Fruit fly (Drosophila melanogaster) S2 (cell line): ENCODE measurements around the gene CG44303.

ENCODE experiments used
- CG8478 ChIP-seq: fragments of >200 bp; optimal IDR thresholded peaks from 2 replicates; lab custom pipeline; 2018
- CTCF ChIP-seq, 2 experiments: fragments of >200 bp; optimal IDR thresholded peaks; 2 replicates each; lab custom pipeline; 2018

DNA sequence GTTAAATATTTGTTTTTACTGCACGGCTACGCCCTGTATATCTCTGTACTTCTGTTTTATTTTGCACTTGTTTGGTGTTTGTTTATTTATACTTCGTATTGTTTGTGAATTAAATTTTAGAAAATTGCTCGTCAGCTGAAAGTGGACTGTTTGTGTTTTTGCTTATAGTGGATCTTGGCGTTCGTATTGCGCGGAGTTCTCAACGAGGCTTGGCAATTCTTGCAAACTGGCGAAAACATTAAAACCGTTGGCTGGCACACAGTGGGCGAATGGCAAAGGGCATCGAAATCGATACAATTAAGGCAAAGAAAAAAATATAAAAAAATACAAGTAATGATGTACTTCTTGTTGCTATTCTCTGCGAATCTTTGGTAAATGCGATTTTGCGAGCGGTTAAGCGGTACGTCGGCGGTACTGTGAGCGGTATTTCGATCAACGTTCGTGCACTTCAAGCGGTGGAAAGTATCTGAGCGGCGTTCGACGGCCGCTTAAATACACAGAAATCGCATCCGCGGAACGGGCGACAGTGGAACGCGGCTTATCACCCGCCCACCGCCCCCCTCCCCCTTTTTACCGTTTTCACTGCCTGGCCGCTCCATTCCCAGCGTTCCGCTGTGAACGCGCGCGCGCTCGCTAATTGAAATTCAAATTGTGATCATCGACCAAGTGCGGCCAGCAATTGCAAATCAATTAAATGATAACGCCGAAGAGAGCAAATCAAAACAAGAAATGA lies 39.7 kb upstream of the CG44303 start:
- TF ChIP-seq CTCF (optimal IDR thresholded peaks at IDR 0.05; lab: Kevin White, UChicago) (no peak), CG8478 (lab: Kevin White, UChicago) (no peak)
